Fruit fly (Drosophila melanogaster) whole organism, embryonic: ENCODE measurements around the gene Hrd3.

ENCODE experiments used
- CG11093 ChIP-seq: fragments of 200-800 bp; sonication (Bioruptor generic); IDR thresholded peaks from 3 replicates; pipeline ENCODE4 v1.3.6; 2022; ENCODE audit warnings: missing biosample characterization, missing genetic modification characterization
- CG11456 ChIP-seq: fragments of 200-800 bp; sonication (Bioruptor generic); IDR thresholded peaks from 3 replicates; pipeline ENCODE4 v1.3.6; 2022; ENCODE audit warnings: missing biosample characterization, missing genetic modification characterization
- CG11504 ChIP-seq: fragments of 200-800 bp; sonication (Bioruptor generic); optimal IDR thresholded peaks from 3 replicates; lab custom pipeline; 2019; ENCODE audit warnings: missing biosample characterization, mild to moderate bottlenecking, missing genetic modification characterization, moderate library complexity
- CG12104 ChIP-seq: fragments of 200-800 bp; sonication (Bioruptor generic); optimal IDR thresholded peaks from 3 replicates; lab custom pipeline; 2016; ENCODE audit warnings: missing biosample characterization, missing genetic modification characterization
- CG12236 ChIP-seq: fragments of 200-800 bp; sonication (Bioruptor generic); optimal IDR thresholded peaks from 2 replicates; lab custom pipeline; 2016; ENCODE audit warnings: missing biosample characterization, missing genetic modification characterization
- CG12391 ChIP-seq: fragments of 200-800 bp; sonication (Bioruptor generic); optimal IDR thresholded peaks from 3 replicates; lab custom pipeline; 2018; ENCODE audit warnings: missing biosample characterization, mild to moderate bottlenecking, missing genetic modification characterization, moderate library complexity
- CG12659 ChIP-seq: fragments of 200-800 bp; sonication (Bioruptor generic); optimal IDR thresholded peaks from 3 replicates; lab custom pipeline; 2017; ENCODE audit warnings: mild to moderate bottlenecking, missing biosample characterization, missing genetic modification reagents, missing genetic modification characterization
- CG12769 ChIP-seq: fragments of 200-800 bp; sonication (Bioruptor generic); optimal IDR thresholded peaks from 2 replicates; lab custom pipeline; 2019; ENCODE audit warnings: missing biosample characterization, mild to moderate bottlenecking, missing genetic modification characterization, moderate library complexity
- CG13424 ChIP-seq: fragments of 200-800 bp; sonication (Bioruptor generic); optimal IDR thresholded peaks from 2 replicates; lab custom pipeline; 2019; ENCODE audit warnings: missing biosample characterization, mild to moderate bottlenecking, missing genetic modification characterization, moderate library complexity
- CG14441 ChIP-seq: fragments of 200-800 bp; sonication (Bioruptor generic); IDR thresholded peaks from 2 replicates; pipeline ENCODE4 v1.3.6; 2022; ENCODE audit warnings: missing biosample characterization, missing genetic modification characterization
- CG17328 ChIP-seq: fragments of 200-800 bp; sonication (Bioruptor generic); IDR thresholded peaks from 2 replicates; pipeline ENCODE4 v1.3.6; 2022; ENCODE audit warnings: missing biosample characterization, missing genetic modification characterization
- CG17829 ChIP-seq: fragments of 200-800 bp; optimal IDR thresholded peaks from 2 replicates; lab custom pipeline; 2019; ENCODE audit warnings: missing biosample characterization, mild to moderate bottlenecking, missing genetic modification characterization, moderate library complexity
- CG17912 ChIP-seq: fragments of 200-800 bp; sonication (Bioruptor generic); optimal IDR thresholded peaks from 2 replicates; lab custom pipeline; 2018; ENCODE audit warnings: missing biosample characterization, mild to moderate bottlenecking, missing genetic modification characterization
- CG2712 ChIP-seq: fragments of 200-800 bp; optimal IDR thresholded peaks from 3 replicates; lab custom pipeline; 2019; ENCODE audit warnings: missing biosample characterization, mild to moderate bottlenecking, missing genetic modification characterization, moderate library complexity
- CG32772 ChIP-seq: fragments of 200-800 bp; sonication (Bioruptor generic); IDR thresholded peaks from 2 replicates; pipeline ENCODE4 v1.3.6; 2022; ENCODE audit warnings: missing biosample characterization, missing genetic modification characterization
- CG4328 ChIP-seq: fragments of 200-800 bp; sonication (Bioruptor generic); optimal IDR thresholded peaks from 3 replicates; lab custom pipeline; 2017; ENCODE audit warnings: missing biosample characterization, missing genetic modification reagents, missing genetic modification characterization
- CG7271 ChIP-seq: fragments of 200-800 bp; sonication (Bioruptor generic); optimal IDR thresholded peaks from 2 replicates; lab custom pipeline; 2018; ENCODE audit warnings: missing biosample characterization, mild to moderate bottlenecking, missing genetic modification characterization, moderate library complexity
- CG9727 ChIP-seq: fragments of 200-800 bp; sonication (Bioruptor generic); optimal IDR thresholded peaks from 3 replicates; lab custom pipeline; 2017; ENCODE audit warnings: missing biosample characterization, mild to moderate bottlenecking, missing genetic modification characterization
- CHES-1-like ChIP-seq: fragments of 200-800 bp; sonication (Bioruptor generic); optimal IDR thresholded peaks from 2 replicates; lab custom pipeline; 2016; ENCODE audit warnings: missing biosample characterization, missing genetic modification characterization
- CkIIα-i1 ChIP-seq: fragments of 200-800 bp; sonication (Bioruptor generic); IDR thresholded peaks from 2 replicates; pipeline ENCODE4 v1.3.6; 2022; ENCODE audit warnings: missing biosample characterization, missing genetic modification characterization
- CoRest ChIP-seq: fragments of 200-800 bp; sonication (Bioruptor generic); optimal IDR thresholded peaks from 3 replicates; lab custom pipeline; 2018; ENCODE audit warnings: missing biosample characterization, mild to moderate bottlenecking, missing genetic modification characterization, moderate library complexity
- CrebB ChIP-seq: fragments of 200-800 bp; sonication (Bioruptor generic); optimal IDR thresholded peaks from 3 replicates; lab custom pipeline; 2018; ENCODE audit warnings: missing biosample characterization, mild to moderate bottlenecking, missing genetic modification characterization
- Dad ChIP-seq: fragments of 200-800 bp; sonication (Bioruptor generic); optimal IDR thresholded peaks from 3 replicates; lab custom pipeline; 2016; ENCODE audit warnings: missing biosample characterization, missing genetic modification characterization
- Dfd ChIP-seq, 2 experiments: fragments of >200 bp; optimal IDR thresholded peaks; 2 replicates each; lab custom pipeline; 2017; ENCODE audit warnings: missing biosample characterization in 2 of 2, missing genetic modification characterization in 2 of 2
- Dip2 ChIP-seq: fragments of 200-800 bp; sonication (Bioruptor generic); IDR thresholded peaks from 2 replicates; pipeline ENCODE4 v1.3.6; 2022; ENCODE audit warnings: missing biosample characterization, missing genetic modification characterization
- Dref ChIP-seq: fragments of 200-800 bp; sonication (Bioruptor generic); IDR thresholded peaks from 2 replicates; pipeline ENCODE4 v1.3.6; 2022; ENCODE audit warnings: missing biosample characterization, missing genetic modification characterization
- Ets65A ChIP-seq: fragments of 200-800 bp; sonication (Bioruptor generic); peaks from one replicate; lab custom pipeline; 2016; ENCODE audit warnings: missing biosample characterization, missing genetic modification characterization
- HHEX ChIP-seq: fragments of 200-800 bp; sonication (Bioruptor generic); optimal IDR thresholded peaks from 3 replicates; lab custom pipeline; 2017; ENCODE audit warnings: missing biosample characterization, mild to moderate bottlenecking, missing genetic modification characterization, missing genetic modification reagents
- Poxn ChIP-seq: fragments of 200-800 bp; sonication (Bioruptor generic); IDR thresholded peaks from 2 replicates; pipeline ENCODE4 v1.3.6; 2022; ENCODE audit warnings: missing biosample characterization, missing genetic modification characterization
- cas ChIP-seq: fragments of 200-800 bp; sonication (Bioruptor generic); IDR thresholded peaks from 2 replicates; pipeline ENCODE4 v1.3.6; 2022; ENCODE audit warnings: missing biosample characterization, missing genetic modification characterization
- cato ChIP-seq: fragments of 200-800 bp; sonication (Bioruptor generic); optimal IDR thresholded peaks from 2 replicates; lab custom pipeline; 2016; ENCODE audit warnings: missing biosample characterization, missing genetic modification characterization, borderline replicate concordance
- cg ChIP-seq: fragments of 200-800 bp; sonication (Bioruptor generic); optimal IDR thresholded peaks from 3 replicates; lab custom pipeline; 2019; ENCODE audit warnings: missing biosample characterization, mild to moderate bottlenecking, missing genetic modification characterization, moderate library complexity
- dan ChIP-seq: fragments of 200-800 bp; sonication (Bioruptor generic); IDR thresholded peaks from 2 replicates; pipeline ENCODE4 v1.3.6; 2022; ENCODE audit warnings: missing biosample characterization, missing genetic modification characterization
- esg ChIP-seq: fragments of 200-800 bp; sonication (Bioruptor generic); conservative IDR thresholded peaks from 2 replicates; pipeline ENCODE4 v1.3.6; 2022; ENCODE audit warnings: missing biosample characterization, missing genetic modification characterization
- eyg ChIP-seq: fragments of 200-800 bp; sonication (Bioruptor generic); optimal IDR thresholded peaks from 3 replicates; lab custom pipeline; 2016; ENCODE audit warnings: missing biosample characterization, missing genetic modification characterization
- gcm ChIP-seq: fragments of 200-800 bp; sonication (Bioruptor generic); optimal IDR thresholded peaks from 2 replicates; lab custom pipeline; 2019; ENCODE audit warnings: missing biosample characterization, mild to moderate bottlenecking, missing genetic modification characterization, moderate library complexity
- hkb ChIP-seq, 2 experiments: fragments of 200-800 bp in 1 of 2; fragments of >200 bp in 1 of 2; sonication (Bioruptor generic) in 1 of 2; IDR thresholded peaks in 1 of 2; optimal IDR thresholded peaks in 1 of 2; 2 replicates each; pipeline versions ENCODE4 v1.3.6 to Lab custom; 2017 to 2022; ENCODE audit warnings: missing biosample characterization in 1 of 2, missing genetic modification characterization in 1 of 2
- insv ChIP-seq, 2 experiments: fragments of 200-800 bp; sonication (Bioruptor generic); optimal IDR thresholded peaks; 3 replicates each; lab custom pipeline; 2016 to 2018; ENCODE audit warnings: missing biosample characterization in 2 of 2, missing genetic modification characterization in 2 of 2
- mam ChIP-seq: fragments of 200-800 bp; sonication (Bioruptor generic); optimal IDR thresholded peaks from 3 replicates; lab custom pipeline; 2016; ENCODE audit warnings: missing biosample characterization, missing genetic modification characterization
- org-1 ChIP-seq: fragments of 200-800 bp; sonication (Bioruptor generic); optimal IDR thresholded peaks from 2 replicates; lab custom pipeline; 2017; ENCODE audit warnings: missing biosample characterization, missing genetic modification characterization
- pnt ChIP-seq: fragments of 200-800 bp; sonication (Bioruptor generic); optimal IDR thresholded peaks from 3 replicates; lab custom pipeline; 2016; ENCODE audit warnings: missing biosample characterization, missing genetic modification characterization
- run ChIP-seq: fragments of 200-800 bp; sonication (Bioruptor generic); optimal IDR thresholded peaks from 3 replicates; lab custom pipeline; 2018; ENCODE audit warnings: missing biosample characterization, mild to moderate bottlenecking, missing genetic modification characterization
- schlank ChIP-seq: fragments of 200-800 bp; sonication (Bioruptor generic); optimal IDR thresholded peaks from 2 replicates; lab custom pipeline; 2018; ENCODE audit warnings: missing biosample characterization, mild to moderate bottlenecking, missing genetic modification characterization
- sisA ChIP-seq: fragments of 200-800 bp; sonication (Bioruptor generic); IDR thresholded peaks from 2 replicates; pipeline ENCODE4 v1.3.6; 2022; ENCODE audit warnings: missing biosample characterization, missing genetic modification characterization
- sna ChIP-seq: fragments of 200-800 bp; sonication (Bioruptor generic); IDR thresholded peaks from 2 replicates; pipeline ENCODE4 v1.3.6; 2022; ENCODE audit warnings: missing biosample characterization, missing genetic modification characterization; ENCODE audit not compliant: partially characterized antibody
- tap ChIP-seq: fragments of 200-800 bp; optimal IDR thresholded peaks from 3 replicates; lab custom pipeline; 2019; ENCODE audit warnings: missing biosample characterization, mild to moderate bottlenecking, missing genetic modification characterization, moderate library complexity
- tup ChIP-seq: fragments of 200-800 bp; sonication (Bioruptor generic); optimal IDR thresholded peaks from 2 replicates; lab custom pipeline; 2016; ENCODE audit warnings: missing biosample characterization, mild to moderate bottlenecking, missing genetic modification characterization, moderate library complexity
- vvl ChIP-seq: fragments of 200-800 bp; sonication (Bioruptor generic); IDR thresholded peaks from 2 replicates; pipeline ENCODE4 v1.3.6; 2022; ENCODE audit warnings: missing biosample characterization, missing genetic modification characterization
- wdn ChIP-seq: fragments of 200-800 bp; sonication (Bioruptor generic); IDR thresholded peaks from 2 replicates; pipeline ENCODE4 v1.3.6; 2022; ENCODE audit warnings: missing biosample characterization, missing genetic modification characterization
- zen ChIP-seq: fragments of 200-800 bp; sonication (Bioruptor generic); optimal IDR thresholded peaks from 3 replicates; lab custom pipeline; 2018; ENCODE audit warnings: missing biosample characterization, mild to moderate bottlenecking, missing genetic modification characterization, moderate library complexity
- zfh2 ChIP-seq: fragments of 200-800 bp; sonication (Bioruptor generic); optimal IDR thresholded peaks from 2 replicates; lab custom pipeline; 2016; ENCODE audit warnings: missing biosample characterization, missing genetic modification characterization

Gene Hrd3

DNA sequence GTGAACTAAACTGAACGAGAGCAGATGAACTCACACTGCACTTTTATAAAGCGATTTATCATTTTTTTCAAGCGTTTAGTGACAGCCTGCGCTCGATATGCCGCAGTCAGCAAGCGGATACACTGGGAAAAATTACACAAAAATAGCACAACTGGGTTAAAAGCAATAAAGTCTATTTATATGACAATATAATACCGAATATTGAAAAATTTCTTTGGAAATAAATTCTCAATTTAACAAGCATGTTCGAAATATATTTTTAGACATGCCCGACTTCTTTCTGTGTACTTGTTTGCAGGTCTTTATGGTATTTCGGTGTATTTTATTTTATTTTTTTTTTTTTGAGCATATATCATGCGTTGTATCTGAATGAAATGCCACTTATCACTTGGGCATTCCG is 44.5 kb downstream of the Hrd3 start (continued):
- TF ChIP-seq sisA = peak; percentile 62
- TF ChIP-seq CG12659 (GFP tag; lab: Kevin White, UChicago) = peak; percentile 38
- peak; percentile 41 for TF ChIP-seq gcm (GFP tag; lab: Kevin White, UChicago)
- TF ChIP-seq CG11456 (GFP tag; lab: Robert Waterston, UW) = no peak
- 0 out of 2 replicates have a peak, but pooled peaks have one; percentile 27 for TF ChIP-seq wdn (GFP tag; lab: Robert Waterston, UW)
- no peak for TF ChIP-seq zfh2 (GFP tag; lab: Kevin White, UChicago)
- no peak for TF ChIP-seq cg (GFP tag; lab: Kevin White, UChicago)
- TF ChIP-seq CG17912 = no peak
- peak; percentile 64 for TF ChIP-seq CG9727 (GFP tag; lab: Kevin White, UChicago)
- no peak for TF ChIP-seq Dfd (GFP tag; optimal IDR thresholded peaks at IDR 0.05; lab: Kevin White, UChicago)
- TF ChIP-seq CG17328 = peak; percentile 70
- TF ChIP-seq CG13424 (tag; lab: Kevin White, UChicago) = peak; percentile 66
- peak; percentile 75 for TF ChIP-seq CG12391 (tag; lab: Kevin White, UChicago)
- TF ChIP-seq CG12104 = no peak
- no peak for TF ChIP-seq tup (GFP tag; lab: Kevin White, UChicago)
- peak; percentile 72 for TF ChIP-seq CG14441 (GFP tag; lab: Robert Waterston, UW)
- TF ChIP-seq pnt = peak; percentile 34
- no peak for TF ChIP-seq tap (tag; lab: Kevin White, UChicago)
- no peak for TF ChIP-seq CG4328 (GFP tag; lab: Kevin White, UChicago)
- peak; percentile 65 for TF ChIP-seq CG11504 (tag; lab: Kevin White, UChicago)
- TF ChIP-seq CkIIα-i1 (GFP tag; lab: Robert Waterston, UW) = no peak
- no peak for TF ChIP-seq Poxn (GFP tag; lab: Robert Waterston, UW)
- no peak for TF ChIP-seq CG11093
- peak; percentile 62 for TF ChIP-seq CG2712
- no peak for TF ChIP-seq sna
- peak; percentile 26 for TF ChIP-seq cato
- no peak for TF ChIP-seq Dip2
- TF ChIP-seq CG7271 (tag; lab: Kevin White, UChicago) = peak; percentile 34
- peak; percentile 1 for TF ChIP-seq run (tag; lab: Kevin White, UChicago)
- TF ChIP-seq CG17829 (tag; lab: Kevin White, UChicago) = peak; percentile 47
- peak; percentile 74 for TF ChIP-seq vvl (GFP tag; lab: Robert Waterston, UW)
- peak; percentile 39 for TF ChIP-seq CG12769 (tag; lab: Kevin White, UChicago)
- TF ChIP-seq schlank (tag; lab: Kevin White, UChicago) = no peak
- no peak for TF ChIP-seq dan (GFP tag; lab: Robert Waterston, UW)
- TF ChIP-seq HHEX = peak; percentile 43
- TF ChIP-seq cas (GFP tag; lab: Robert Waterston, UW) = no peak
- TF ChIP-seq Ets65A (GFP tag; lab: Kevin White, UChicago) = peak; percentile 94
- TF ChIP-seq CoRest = peak; percentile 71
- TF ChIP-seq insv (GFP tag; optimal IDR thresholded peaks at IDR 0.05; lab: Kevin White, UChicago) = no peak
- no peak for TF ChIP-seq Dref (GFP tag; lab: Robert Waterston, UW)
- TF ChIP-seq CrebB (tag; lab: Kevin White, UChicago) = no peak
- peak; percentile 79 for TF ChIP-seq zen
- no peak for TF ChIP-seq hkb (optimal IDR thresholded peaks at IDR 0.05; lab: Kevin White, UChicago)
- TF ChIP-seq hkb (GFP tag; IDR thresholded peaks at IDR 0.05; lab: Robert Waterston, UW) = peak; percentile 63
- no peak for TF ChIP-seq CG12236 (GFP tag; lab: Kevin White, UChicago)
- peak; percentile 56 for TF ChIP-seq esg (GFP tag; lab: Robert Waterston, UW)
- peak; percentile 28 for TF ChIP-seq eyg (GFP tag; lab: Kevin White, UChicago)
- peak; percentile 18 for TF ChIP-seq org-1
- TF ChIP-seq Dad (GFP tag; lab: Kevin White, UChicago) = peak; percentile 51
- peak; percentile 20 for TF ChIP-seq mam
- no peak for TF ChIP-seq CHES-1-like
- peak; percentile 68 for TF ChIP-seq CG32772 (GFP tag; lab: Robert Waterston, UW)
